Worm (Caenorhabditis elegans) whole organism, dauer: ENCODE measurements around the gene M70.1.
"Not testable (repeated sequence)": the region's sequence is repeated elsewhere in the genome, so short reads cannot be mapped to it uniquely, and the experiment has no call there.

Source experiments
- unc-62 ChIP-seq: sonication (generic microtip); optimal IDR thresholded peaks from 2 replicates; lab custom pipeline; 2017; ENCODE audit warnings: missing biosample characterization, missing genetic modification reagents, missing genetic modification characterization

Gene M70.1

ce11 chrIV:2253392-2254048, 7.9 kb downstream of the M70.1 start:
- TF ChIP-seq unc-62 (GFP tag; lab: Kevin White, UChicago), result no peak

- no peak for TF ChIP-seq unc-62 (GFP tag; lab: Kevin White, UChicago)
Observed at ce11 chrIV:2263564-2263963, 17.9 kb downstream of the M70.1 start, which contains the start of gene famp-1. Gene famp-1 (minus strand): TSS chrIV:2263664.

DNA sequence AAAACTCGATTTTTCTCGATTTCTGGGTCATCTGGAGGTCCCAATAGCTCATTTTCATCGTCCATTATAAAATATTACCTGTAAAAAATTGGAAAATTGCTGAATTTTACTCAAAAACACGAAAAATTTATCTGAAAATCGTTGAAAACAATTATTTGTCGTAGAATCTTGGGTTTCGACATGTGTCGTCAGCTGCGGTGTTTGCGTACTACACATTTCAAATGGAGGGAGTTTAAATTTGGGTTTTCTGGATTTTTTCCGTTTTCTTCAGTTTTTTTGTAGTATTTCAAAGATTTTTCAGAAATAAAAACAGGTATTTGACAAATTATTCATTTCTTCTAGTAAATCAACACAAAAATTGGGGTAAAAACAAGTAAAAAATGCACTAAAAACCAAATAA, 29.9 kb downstream of the M70.1 start, which contains the start of gene M70.5:
Gene M70.5, minus strand, starts transcription at position 78 of the 400 bp plus-strand sequence.
- not testable (repeated sequence) for TF ChIP-seq unc-62 (GFP tag; lab: Kevin White, UChicago)

DNA sequence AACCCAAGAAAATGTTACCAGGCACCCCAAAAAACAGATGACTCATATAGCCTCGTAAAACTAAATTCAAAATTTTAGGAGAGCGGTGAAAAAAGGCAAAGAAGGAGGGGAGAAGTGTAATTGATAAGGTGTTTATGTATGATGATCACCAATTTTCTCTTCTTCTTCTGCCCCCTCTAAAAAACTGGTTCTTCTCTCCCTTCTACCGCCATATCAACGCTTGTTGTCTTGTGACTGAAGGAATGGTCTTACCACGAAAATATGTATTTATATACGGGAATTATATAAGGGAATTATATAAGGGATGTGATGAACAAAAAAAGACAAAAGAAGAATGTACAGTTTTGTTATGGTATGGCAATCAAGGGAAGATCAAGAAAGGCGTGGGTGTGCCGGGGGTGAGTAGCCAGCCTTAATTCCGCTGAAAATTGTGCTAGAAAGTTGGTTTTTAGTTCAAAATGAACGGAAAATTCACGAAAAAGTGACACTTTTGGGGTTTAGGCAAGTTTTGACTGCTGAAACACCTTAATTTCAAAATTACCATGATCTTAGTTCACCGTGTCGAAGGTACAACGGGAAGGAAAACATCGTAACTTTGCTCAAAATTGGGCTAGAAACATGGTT, 35.8 kb downstream of the M70.1 start:
- no peak for TF ChIP-seq unc-62 (GFP tag; lab: Kevin White, UChicago)

DNA sequence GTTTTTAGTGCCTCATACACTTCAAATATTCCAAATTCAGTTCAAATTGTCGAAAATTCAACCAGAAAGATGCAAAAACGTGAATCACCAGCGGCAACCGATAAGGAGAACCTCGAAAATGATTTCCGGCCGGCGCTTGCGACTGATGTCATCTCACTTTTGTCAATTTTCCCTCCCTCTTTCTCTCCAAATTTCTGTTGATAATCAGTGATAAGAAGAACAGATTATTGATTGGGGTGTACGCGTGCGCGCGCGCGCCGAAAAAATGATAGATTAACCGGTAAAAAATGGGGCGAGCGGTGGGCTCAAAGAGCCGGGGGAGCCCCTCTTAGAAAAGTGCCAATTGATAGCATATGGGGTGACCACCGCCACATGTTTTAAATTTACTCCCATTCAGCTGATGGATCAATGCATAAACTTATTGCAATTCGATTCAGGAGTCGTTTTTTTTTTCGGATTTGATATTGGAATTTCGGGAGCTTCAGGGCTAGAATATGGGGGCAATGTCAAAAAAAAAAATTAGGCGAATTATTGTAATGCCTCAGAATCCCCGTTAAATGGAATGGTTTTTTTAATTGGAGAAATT, 38.9 kb downstream of the M70.1 start:
- no peak for TF ChIP-seq unc-62 (GFP tag; lab: Kevin White, UChicago)

DNA sequence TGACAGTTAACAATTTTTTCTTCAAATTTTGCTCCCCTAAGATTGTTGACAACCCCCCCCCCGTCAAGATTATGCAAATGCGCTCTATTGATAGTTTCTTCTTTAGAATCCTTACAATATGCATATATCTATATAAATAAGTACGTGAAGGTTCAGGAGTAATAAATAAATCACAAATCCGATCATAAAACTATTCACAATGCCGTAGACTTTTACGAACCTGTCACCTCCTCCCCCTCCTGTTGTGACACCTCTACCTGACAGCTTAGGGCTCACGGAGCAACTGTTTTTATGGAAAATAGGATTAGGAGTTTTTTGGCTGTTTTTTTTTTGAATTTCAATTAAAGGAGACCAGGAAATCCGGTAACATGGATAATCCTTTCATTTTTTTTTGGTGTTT, 46.5 kb downstream of the M70.1 start:
- no peak for TF ChIP-seq unc-62 (GFP tag; lab: Kevin White, UChicago)

ce11 chrIV:2296639-2297038, 51.0 kb downstream of the M70.1 start:
- TF ChIP-seq unc-62 (GFP tag; lab: Kevin White, UChicago), result no peak

- no peak for TF ChIP-seq unc-62 (GFP tag; lab: Kevin White, UChicago)
Observed at ce11 chrIV:2298388-2298787, 52.7 kb downstream of the M70.1 start.

DNA sequence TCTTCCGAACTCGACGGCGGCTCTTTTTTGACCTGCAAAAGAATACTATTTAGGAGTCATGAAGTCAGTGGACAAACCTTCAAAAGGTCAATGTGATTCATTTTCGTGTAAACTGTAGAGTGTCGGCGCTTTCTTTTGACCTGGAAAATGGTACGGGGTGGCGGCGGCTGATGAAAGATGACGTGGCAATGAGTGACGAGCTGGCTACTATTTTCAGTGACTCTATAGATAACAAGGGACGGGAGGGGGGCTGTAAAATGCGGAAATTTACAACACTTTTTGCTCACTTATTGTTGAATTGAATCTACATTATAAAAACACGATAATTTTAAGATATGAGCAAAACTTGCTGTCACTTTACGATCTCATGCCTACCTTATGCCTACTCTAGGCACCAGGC, 54.5 kb downstream of the M70.1 start, which contains the start of gene lin-1:
Gene lin-1, minus strand, starts transcription at position 101 of the 400 bp plus-strand sequence.
- no peak for TF ChIP-seq unc-62 (GFP tag; lab: Kevin White, UChicago)
